Fruit fly (Drosophila melanogaster) whole organism, prepupa: ENCODE data around the gene CG6733.

Experiments
- Blimp-1 ChIP-seq: fragments of 200-800 bp; sonication (Bioruptor generic); optimal IDR thresholded peaks from 3 replicates; lab custom pipeline; 2017; ENCODE audit warnings: missing biosample characterization, missing genetic modification characterization, mild to moderate bottlenecking, moderate library complexity, missing genetic modification reagents
- CG1621 ChIP-seq: fragments of 200-800 bp; sonication (Bioruptor generic); optimal IDR thresholded peaks from 3 replicates; lab custom pipeline; 2018; ENCODE audit warnings: missing biosample characterization, mild to moderate bottlenecking, missing genetic modification characterization
- CG16779 ChIP-seq: fragments of 200-800 bp; sonication (Bioruptor generic); optimal IDR thresholded peaks from 3 replicates; lab custom pipeline; 2017; ENCODE audit warnings: missing biosample characterization, mild to moderate bottlenecking, missing genetic modification characterization
- CG3919 ChIP-seq: fragments of 200-800 bp; sonication (Bioruptor generic); optimal IDR thresholded peaks from 3 replicates; lab custom pipeline; 2016; ENCODE audit warnings: missing biosample characterization, missing genetic modification characterization
- CG4318 ChIP-seq: fragments of 200-800 bp; sonication (Bioruptor generic); optimal IDR thresholded peaks from 3 replicates; lab custom pipeline; 2017; ENCODE audit warnings: missing biosample characterization, mild to moderate bottlenecking, missing genetic modification characterization
- CG6276 ChIP-seq: fragments of 200-800 bp; sonication (Bioruptor generic); optimal IDR thresholded peaks from 2 replicates; lab custom pipeline; 2017; ENCODE audit warnings: missing biosample characterization, mild to moderate bottlenecking, missing genetic modification characterization
- CG6792 ChIP-seq: fragments of 200-800 bp; sonication (Bioruptor generic); optimal IDR thresholded peaks from 3 replicates; lab custom pipeline; 2016; ENCODE audit warnings: missing biosample characterization, missing genetic modification characterization
- CG7368 ChIP-seq: fragments of 200-800 bp; sonication (Bioruptor generic); optimal IDR thresholded peaks from 3 replicates; lab custom pipeline; 2016; ENCODE audit warnings: missing biosample characterization, missing genetic modification characterization
- Eip78C ChIP-seq: fragments of 200-800 bp; sonication (Bioruptor generic); peaks from one replicate; lab custom pipeline; 2016; ENCODE audit warnings: missing biosample characterization, missing genetic modification characterization
- Gug ChIP-seq: fragments of 200-800 bp; sonication (Bioruptor generic); IDR thresholded peaks from 2 replicates; pipeline ENCODE4 v1.3.6; 2022; ENCODE audit warnings: missing biosample characterization, missing genetic modification characterization
- Hr4 ChIP-seq: fragments of 200-800 bp; sonication (Bioruptor generic); optimal IDR thresholded peaks from 3 replicates; lab custom pipeline; 2016; ENCODE audit warnings: missing biosample characterization, missing genetic modification characterization
- Lpt ChIP-seq: fragments of 200-800 bp; sonication (Bioruptor generic); optimal IDR thresholded peaks from 3 replicates; lab custom pipeline; 2016; ENCODE audit warnings: missing biosample characterization, missing genetic modification characterization
- Met ChIP-seq: fragments of 200-800 bp; sonication (Bioruptor generic); optimal IDR thresholded peaks from 3 replicates; lab custom pipeline; 2016; ENCODE audit warnings: missing biosample characterization, missing genetic modification characterization
- OdsH ChIP-seq: fragments of 200-800 bp; sonication (Bioruptor generic); optimal IDR thresholded peaks from 3 replicates; lab custom pipeline; 2016; ENCODE audit warnings: missing biosample characterization, missing genetic modification characterization
- Sox14 ChIP-seq: fragments of 200-800 bp; sonication (Bioruptor generic); optimal IDR thresholded peaks from 3 replicates; lab custom pipeline; 2016; ENCODE audit warnings: missing biosample characterization, missing genetic modification characterization
- achi ChIP-seq: fragments of 200-800 bp; sonication (Bioruptor generic); optimal IDR thresholded peaks from 3 replicates; lab custom pipeline; 2016; ENCODE audit warnings: missing biosample characterization, missing genetic modification characterization
- acj6 ChIP-seq: fragments of 200-800 bp; sonication (Bioruptor generic); optimal IDR thresholded peaks from 3 replicates; lab custom pipeline; 2016; ENCODE audit warnings: missing biosample characterization, missing genetic modification characterization
- cyc ChIP-seq: fragments of 200-800 bp; sonication (Bioruptor generic); optimal IDR thresholded peaks from 3 replicates; lab custom pipeline; 2016; ENCODE audit warnings: missing biosample characterization, missing genetic modification characterization
- dac ChIP-seq: fragments of 200-800 bp; sonication (Bioruptor generic); optimal IDR thresholded peaks from 2 replicates; lab custom pipeline; 2017; ENCODE audit warnings: missing biosample characterization, mild to moderate bottlenecking, missing genetic modification characterization
- dsx ChIP-seq: fragments of 200-800 bp; optimal IDR thresholded peaks from 3 replicates; lab custom pipeline; 2019; ENCODE audit warnings: missing biosample characterization, mild to moderate bottlenecking, missing genetic modification characterization, moderate library complexity; ENCODE audit not compliant: poor library complexity, severe bottlenecking
- fd59A ChIP-seq: fragments of 200-800 bp; sonication (Bioruptor generic); optimal IDR thresholded peaks from 2 replicates; lab custom pipeline; 2017; ENCODE audit warnings: missing biosample characterization, mild to moderate bottlenecking, missing genetic modification characterization, missing genetic modification reagents
- fd85E ChIP-seq: fragments of 200-800 bp; sonication (Bioruptor generic); optimal IDR thresholded peaks from 3 replicates; lab custom pipeline; 2016; ENCODE audit warnings: missing biosample characterization, missing genetic modification characterization
- fkh ChIP-seq: fragments of 200-800 bp; sonication (Bioruptor generic); optimal IDR thresholded peaks from 3 replicates; lab custom pipeline; 2017; ENCODE audit warnings: missing biosample characterization, mild to moderate bottlenecking, missing genetic modification characterization, moderate library complexity
- lz ChIP-seq: fragments of 200-800 bp; sonication (Bioruptor generic); optimal IDR thresholded peaks from 3 replicates; lab custom pipeline; 2016; ENCODE audit warnings: missing biosample characterization, missing genetic modification characterization
- net ChIP-seq: fragments of 200-800 bp; sonication (Bioruptor generic); optimal IDR thresholded peaks from 3 replicates; lab custom pipeline; 2016; ENCODE audit warnings: missing biosample characterization, missing genetic modification characterization
- pdm3 ChIP-seq: fragments of 200-800 bp; sonication (Bioruptor generic); optimal IDR thresholded peaks from 3 replicates; lab custom pipeline; 2016; ENCODE audit warnings: missing biosample characterization, missing genetic modification characterization
- salr ChIP-seq, 2 experiments: fragments of 200-800 bp; sonication (Bioruptor generic); optimal IDR thresholded peaks; 3 replicates each; lab custom pipeline; 2016 to 2018; ENCODE audit warnings: missing biosample characterization in 2 of 2, missing genetic modification characterization in 2 of 2, mild to moderate bottlenecking in 1 of 2
- ss ChIP-seq, 2 experiments: fragments of 200-800 bp; sonication (Bioruptor generic); optimal IDR thresholded peaks; 2 replicates in 1 of 2; 3 replicates in 1 of 2; lab custom pipeline; 2017 to 2018; ENCODE audit warnings: mild to moderate bottlenecking in 2 of 2, missing biosample characterization in 2 of 2, missing genetic modification characterization in 2 of 2, moderate library complexity in 1 of 2
- svp ChIP-seq: fragments of 200-800 bp; sonication (Bioruptor generic); peaks from one replicate; lab custom pipeline; 2016; ENCODE audit warnings: missing biosample characterization, missing genetic modification characterization
- topi ChIP-seq: fragments of 200-800 bp; sonication (Bioruptor generic); optimal IDR thresholded peaks from 3 replicates; lab custom pipeline; 2016; ENCODE audit warnings: missing biosample characterization, missing genetic modification characterization

CG6733 gene

dm6 chr3R:23131341-23131884 lies 33.9 kb downstream of the CG6733 start:
- TF ChIP-seq CG4318 (no peak), Hr4 (no peak), Lpt (GFP tag; lab: Kevin White, UChicago) (no peak), achi (GFP tag; lab: Kevin White, UChicago) (no peak), CG6792 (GFP tag; lab: Kevin White, UChicago) (no peak), salr (GFP tag; optimal IDR thresholded peaks at IDR 0.05; lab: Kevin White, UChicago) (no peak), dac (GFP tag; lab: Kevin White, UChicago) (no peak), CG1621 (tag; lab: Kevin White, UChicago) (no peak), CG3919 (GFP tag; lab: Kevin White, UChicago) (no peak)

dm6 chr3R:23132299-23132698 lies 34.8 kb downstream of the CG6733 start:
- peak; percentile 96 for TF ChIP-seq dsx (GFP tag; lab: Kevin White, UChicago)
- TF ChIP-seq lz = no peak

- peak; percentile 12 for TF ChIP-seq fkh
- TF ChIP-seq Blimp-1 (GFP tag; lab: Kevin White, UChicago) = no peak
- peak; percentile 68 for TF ChIP-seq svp (GFP tag; lab: Kevin White, UChicago)
- TF ChIP-seq ss (GFP tag; optimal IDR thresholded peaks at IDR 0.05; lab: Kevin White, UChicago) = peak in 1 of 2 experiments; percentile 11
- TF ChIP-seq Eip78C (GFP tag; lab: Kevin White, UChicago) = peak; percentile 44
- peak; percentile 32 for TF ChIP-seq Met (GFP tag; lab: Kevin White, UChicago)
- no peak for TF ChIP-seq Gug (GFP tag; lab: Robert Waterston, UW)
- no peak for TF ChIP-seq acj6
- TF ChIP-seq OdsH (GFP tag; lab: Kevin White, UChicago) = no peak
These were observed 35.8 kb downstream of the CG6733 start for dm6 chr3R:23133301-23133828.

dm6 chr3R:23134690-23135089 lies 37.2 kb downstream of the CG6733 start:
- TF ChIP-seq CG6276 (GFP tag; lab: Kevin White, UChicago) (no peak), Sox14 (GFP tag; lab: Kevin White, UChicago) (no peak), fkh (peak; percentile 79)

- TF ChIP-seq CG6276 (GFP tag; lab: Kevin White, UChicago) (no peak), CG7368 (GFP tag; lab: Kevin White, UChicago) (no peak), Gug (GFP tag; lab: Robert Waterston, UW) (no peak), achi (GFP tag; lab: Kevin White, UChicago) (no peak), topi (GFP tag; lab: Kevin White, UChicago) (no peak), fd59A (GFP tag; lab: Kevin White, UChicago) (no peak), fd85E (GFP tag; lab: Kevin White, UChicago) (no peak), dac (GFP tag; lab: Kevin White, UChicago) (no peak), pdm3 (GFP tag; lab: Kevin White, UChicago) (no peak), Eip78C (GFP tag; lab: Kevin White, UChicago) (no peak), Lpt (GFP tag; lab: Kevin White, UChicago) (no peak), fkh (no peak), CG1621 (tag; lab: Kevin White, UChicago) (no peak), cyc (GFP tag; lab: Kevin White, UChicago) (no peak), net (GFP tag; lab: Kevin White, UChicago) (no peak), CG16779 (no peak)
These were observed 40.9 kb downstream of the CG6733 start for dm6 chr3R:23138439-23138838.
